Worm (Caenorhabditis elegans) whole organism, L2 larva: ENCODE results near the gene swt-2.

Source experiments
- alr-1 ChIP-seq: fragments of 150-350 bp; optimal IDR thresholded peaks from 2 replicates; lab custom pipeline; 2014; ENCODE audit warnings: missing biosample characterization, missing genetic modification characterization
- ama-1 ChIP-seq: fragments of 150-350 bp; optimal IDR thresholded peaks from 2 replicates; lab custom pipeline; 2018; ENCODE audit warnings: inconsistent platforms
- blmp-1 ChIP-seq: sonication (generic microtip); optimal IDR thresholded peaks from 2 replicates; lab custom pipeline; 2017; ENCODE audit warnings: missing genetic modification characterization, mild to moderate bottlenecking, missing compliant biosample characterization, antibody characterized with exemption, moderate library complexity; ENCODE audit not compliant: insufficient read depth
- dmd-4 ChIP-seq: sonication (generic microtip); optimal IDR thresholded peaks from 2 replicates; lab custom pipeline; 2017; ENCODE audit warnings: missing biosample characterization, missing genetic modification characterization
- fos-1 ChIP-seq: fragments of 150-350 bp; optimal IDR thresholded peaks from 2 replicates; lab custom pipeline; 2014; ENCODE audit warnings: missing biosample characterization, missing genetic modification characterization
- lin-39 ChIP-seq: fragments of 150-350 bp; optimal IDR thresholded peaks from 2 replicates; lab custom pipeline; 2014; ENCODE audit warnings: missing biosample characterization, missing genetic modification reagents, missing genetic modification characterization
- nhr-11 ChIP-seq: fragments of 150-350 bp; optimal IDR thresholded peaks from 2 replicates; lab custom pipeline; 2014; ENCODE audit warnings: missing biosample characterization, missing genetic modification characterization
- nhr-21 ChIP-seq: fragments of 150-350 bp; optimal IDR thresholded peaks from 2 replicates; lab custom pipeline; 2014; ENCODE audit warnings: missing biosample characterization, missing genetic modification characterization
- nhr-237 ChIP-seq: fragments of 150-350 bp; optimal IDR thresholded peaks from 2 replicates; lab custom pipeline; 2014; ENCODE audit warnings: missing biosample characterization, missing genetic modification characterization
- peb-1 ChIP-seq: fragments of 150-350 bp; optimal IDR thresholded peaks from 2 replicates; lab custom pipeline; 2014; ENCODE audit warnings: missing biosample characterization, missing genetic modification characterization
- snpc-4 ChIP-seq: fragments of 150-350 bp; optimal IDR thresholded peaks from 2 replicates; lab custom pipeline; 2014; ENCODE audit warnings: missing biosample characterization, missing genetic modification characterization
- unc-55 ChIP-seq: fragments of 150-350 bp; sonication (generic microtip); optimal IDR thresholded peaks from 3 replicates; lab custom pipeline; 2014; ENCODE audit warnings: missing biosample characterization, missing genetic modification reagents, missing genetic modification characterization
- unc-62 ChIP-seq: fragments of 150-350 bp; optimal IDR thresholded peaks from 2 replicates; lab custom pipeline; 2014; ENCODE audit warnings: missing biosample characterization, missing genetic modification reagents, missing genetic modification characterization

- no peak for TF ChIP-seq nhr-237 (tag; lab: Kevin White, UChicago)
- no peak for TF ChIP-seq peb-1 (tag; lab: Kevin White, UChicago)
- TF ChIP-seq blmp-1, result no peak
- no peak for TF ChIP-seq dmd-4 (tag; lab: Kevin White, UChicago)
- TF ChIP-seq nhr-11 (tag; lab: Kevin White, UChicago), result no peak
- TF ChIP-seq lin-39 (tag; lab: Kevin White, UChicago), result no peak
- TF ChIP-seq snpc-4 (tag; lab: Kevin White, UChicago), result no peak
- TF ChIP-seq fos-1 (tag; lab: Kevin White, UChicago), result no peak
- no peak for TF ChIP-seq unc-55 (GFP tag; lab: Kevin White, UChicago)
- TF ChIP-seq nhr-21 (tag; lab: Kevin White, UChicago), result no peak
- no peak for TF ChIP-seq unc-62 (GFP tag; lab: Kevin White, UChicago)
- no peak for TF ChIP-seq ama-1 (lab: Kevin White, UChicago)
- no peak for TF ChIP-seq alr-1 (tag; lab: Kevin White, UChicago)
Observed at ce11 chrV:7527153-7527552, 2.8 kb upstream of the swt-2 start, which contains the start of gene C54F6.17.
